Worm (Caenorhabditis elegans): ENCODE data around the gene Y17G9B.5.

Gene Y17G9B.5

ce11 chrIV:4748408-4749105 lies 1.5 kb upstream of the Y17G9B.5 start, which contains the start of gene cyc-2.1:
cyc-2.1 (minus strand) TSS chrIV:4749012.
- peak; percentile 37 for TF ChIP-seq ceh-34 (tag; optimal IDR thresholded peaks at IDR 0.05)
- no peak for TF ChIP-seq pax-1 (tag; optimal IDR thresholded peaks at IDR 0.05)
- peak; percentile 9 for TF ChIP-seq tbx-2 (tag; optimal IDR thresholded peaks at IDR 0.05)
- peak; percentile 6 for TF ChIP-seq pqm-1 (tag; optimal IDR thresholded peaks at IDR 0.05)
- peak; percentile 15 for TF ChIP-seq ceh-18 (tag; optimal IDR thresholded peaks at IDR 0.05)
- peak; percentile 22 for TF ChIP-seq unc-55 (GFP tag; optimal IDR thresholded peaks at IDR 0.05)
- TF ChIP-seq syd-9 (tag; optimal IDR thresholded peaks at IDR 0.05) = no peak
- TF ChIP-seq rnt-1 (tag; optimal IDR thresholded peaks at IDR 0.05) = peak; percentile 45
- peak; percentile 43 for TF ChIP-seq ceh-31 (tag; optimal IDR thresholded peaks at IDR 0.05)
- TF ChIP-seq sdc-2 (tag; optimal IDR thresholded peaks at IDR 0.05) = peak; percentile 27
- no peak for TF ChIP-seq ceh-9 (tag; optimal IDR thresholded peaks at IDR 0.05)
- no peak for TF ChIP-seq C08G9.2 (tag; optimal IDR thresholded peaks at IDR 0.05)
- TF ChIP-seq sox-4 (tag; optimal IDR thresholded peaks at IDR 0.05) = no peak
- TF ChIP-seq ama-1 (optimal IDR thresholded peaks at IDR 0.05) = no peak
- TF ChIP-seq pha-2 (tag; optimal IDR thresholded peaks at IDR 0.05) = peak; percentile 28
- TF ChIP-seq tbx-7 (tag; optimal IDR thresholded peaks at IDR 0.05) = no peak
- TF ChIP-seq eyg-1 (tag; optimal IDR thresholded peaks at IDR 0.05) = no peak
- TF ChIP-seq nfya-1 (tag; optimal IDR thresholded peaks at IDR 0.05) = peak; percentile 62
- TF ChIP-seq elt-2 (tag; optimal IDR thresholded peaks at IDR 0.05) = peak; percentile 62
- TF ChIP-seq ref-2 (tag; optimal IDR thresholded peaks at IDR 0.05) = peak; percentile 7

ce11 chrIV:4749155-4749554 lies 885 bp upstream of the Y17G9B.5 start:
- TF ChIP-seq odd-2 (tag; optimal IDR thresholded peaks at IDR 0.05) = no peak
- no peak for TF ChIP-seq C08G9.2 (tag; optimal IDR thresholded peaks at IDR 0.05)
- no peak for TF ChIP-seq dmd-4 (tag; optimal IDR thresholded peaks at IDR 0.05; ENCODE audit: borderline replicate concordance)
- TF ChIP-seq che-1 (tag; optimal IDR thresholded peaks at IDR 0.05) = no peak
- TF ChIP-seq ceh-48 (tag; optimal IDR thresholded peaks at IDR 0.05) = no peak
- no peak for TF ChIP-seq ceh-30 (tag; optimal IDR thresholded peaks at IDR 0.05)
- TF ChIP-seq ceh-22 (tag; optimal IDR thresholded peaks at IDR 0.05) = no peak
- TF ChIP-seq madf-2 (tag; optimal IDR thresholded peaks at IDR 0.05) = no peak
- no peak for TF ChIP-seq ref-2 (tag; optimal IDR thresholded peaks at IDR 0.05)
- no peak for TF ChIP-seq ceh-31 (tag; optimal IDR thresholded peaks at IDR 0.05)
- no peak for TF ChIP-seq hlh-8 (tag; optimal IDR thresholded peaks at IDR 0.05)
- no peak for TF ChIP-seq hlh-30 (tag; optimal IDR thresholded peaks at IDR 0.05; ENCODE audit: insufficient read depth)
- TF ChIP-seq K02D7.2 (tag; optimal IDR thresholded peaks at IDR 0.05) = no peak
- TF ChIP-seq unc-42 (tag; optimal IDR thresholded peaks at IDR 0.05) = no peak
- TF ChIP-seq Y22D7AL.16 (tag; optimal IDR thresholded peaks at IDR 0.05) = no peak
- no peak for TF ChIP-seq ceh-18 (tag; optimal IDR thresholded peaks at IDR 0.05)
- TF ChIP-seq hlh-13 (GFP tag; optimal IDR thresholded peaks at IDR 0.05) = no peak
- no peak for TF ChIP-seq dve-1 (tag; optimal IDR thresholded peaks at IDR 0.05)
- no peak for TF ChIP-seq elt-4 (tag; optimal IDR thresholded peaks at IDR 0.05)
- TF ChIP-seq ama-1 (optimal IDR thresholded peaks at IDR 0.05) = no peak

ce11 chrIV:4751814-4752213 lies 1.8 kb downstream of the Y17G9B.5 start, which contains the start of gene Y17G9B.4:
Y17G9B.4 (plus strand) TSS chrIV:4752119.
- TF ChIP-seq ceh-22 (tag; optimal IDR thresholded peaks at IDR 0.05) (no peak), che-1 (tag; optimal IDR thresholded peaks at IDR 0.05) (no peak), ceh-19 (GFP tag; optimal IDR thresholded peaks at IDR 0.05) (no peak), unc-86 (tag; optimal IDR thresholded peaks at IDR 0.05) (no peak), npax-4 (tag; optimal IDR thresholded peaks at IDR 0.05) (no peak), tbx-2 (tag; optimal IDR thresholded peaks at IDR 0.05) (no peak), pros-1 (tag; optimal IDR thresholded peaks at IDR 0.05) (no peak), lin-11 (tag; optimal IDR thresholded peaks at IDR 0.05) (no peak), eyg-1 (tag; optimal IDR thresholded peaks at IDR 0.05) (no peak), fkh-10 (GFP tag; optimal IDR thresholded peaks at IDR 0.05) (no peak), pha-2 (tag; optimal IDR thresholded peaks at IDR 0.05) (no peak), pha-4 (tag; optimal IDR thresholded peaks at IDR 0.05) (no peak), sox-4 (tag; optimal IDR thresholded peaks at IDR 0.05) (no peak), ztf-16 (tag; optimal IDR thresholded peaks at IDR 0.05) (no peak), hlh-30 (tag; optimal IDR thresholded peaks at IDR 0.05; ENCODE audit: insufficient read depth) (no peak), ref-2 (tag; optimal IDR thresholded peaks at IDR 0.05) (no peak), ceh-45 (GFP tag; IDR thresholded peaks at IDR 0.05) (no peak), hlh-15 (tag; optimal IDR thresholded peaks at IDR 0.05) (no peak)

All from whole organism, late embryonic.